Worm (Caenorhabditis elegans): ENCODE measurements around the gene Y32H12A.7.

Gene Y32H12A.7

ce11 chrIII:5367995-5368899 is 17.0 kb downstream of the Y32H12A.7 start, which contains the start of gene dhs-9 (continued):
- TF ChIP-seq nfya-1 (tag; optimal IDR thresholded peaks at IDR 0.05; ENCODE audit: insufficient read depth) (peak; percentile 10), aly-2 (tag; optimal IDR thresholded peaks at IDR 0.05) (no peak), ZK546.5 (tag; optimal IDR thresholded peaks at IDR 0.05) (no peak), nhr-28 (tag; optimal IDR thresholded peaks at IDR 0.05) (no peak), nhr-76 (tag; optimal IDR thresholded peaks at IDR 0.05) (no peak), nhr-77 (tag; optimal IDR thresholded peaks at IDR 0.05) (no peak), ceh-16 (tag; optimal IDR thresholded peaks at IDR 0.05) (no peak), pha-4 (tag; optimal IDR thresholded peaks at IDR 0.05) (peak; percentile 85), ztf-11 (tag; optimal IDR thresholded peaks at IDR 0.05) (no peak), elt-1 (tag; optimal IDR thresholded peaks at IDR 0.05) (no peak), mdl-1 (tag; optimal IDR thresholded peaks at IDR 0.05) (no peak), nhr-25 (tag; optimal IDR thresholded peaks at IDR 0.05) (no peak), nhr-12 (tag; optimal IDR thresholded peaks at IDR 0.05) (no peak), R02D3.7 (tag; optimal IDR thresholded peaks at IDR 0.05) (no peak), nhr-23 (tag; optimal IDR thresholded peaks at IDR 0.05) (no peak), elt-2 (tag; optimal IDR thresholded peaks at IDR 0.05) (peak; percentile 62), zag-1 (tag; optimal IDR thresholded peaks at IDR 0.05) (no peak), elt-3 (tag; optimal IDR thresholded peaks at IDR 0.05) (no peak), snpc-4 (tag; optimal IDR thresholded peaks at IDR 0.05) (peak; percentile 16), lin-15B (tag; optimal IDR thresholded peaks at IDR 0.05) (no peak), fkh-2 (tag; optimal IDR thresholded peaks at IDR 0.05) (no peak), tbx-2 (tag; optimal IDR thresholded peaks at IDR 0.05) (peak; percentile 35), lsy-12 (tag; optimal IDR thresholded peaks at IDR 0.05) (no peak)

- TF ChIP-seq hmg-11 (tag; optimal IDR thresholded peaks at IDR 0.05), result no peak
- no peak for TF ChIP-seq jun-1 (tag; optimal IDR thresholded peaks at IDR 0.05)
- TF ChIP-seq fkh-2 (tag; optimal IDR thresholded peaks at IDR 0.05), result no peak
- TF ChIP-seq pqm-1 (tag; optimal IDR thresholded peaks at IDR 0.05), result no peak
- no peak for TF ChIP-seq ceh-28 (tag; optimal IDR thresholded peaks at IDR 0.05)
- no peak for TF ChIP-seq lsy-12 (tag; optimal IDR thresholded peaks at IDR 0.05)
- TF ChIP-seq R02D3.7 (tag; optimal IDR thresholded peaks at IDR 0.05), result no peak
- TF ChIP-seq nhr-76 (tag; optimal IDR thresholded peaks at IDR 0.05), result no peak
- TF ChIP-seq elt-1 (tag; optimal IDR thresholded peaks at IDR 0.05), result no peak
- TF ChIP-seq ceh-16 (tag; optimal IDR thresholded peaks at IDR 0.05), result no peak
- no peak for TF ChIP-seq nhr-67 (tag; optimal IDR thresholded peaks at IDR 0.05)
Observed at ce11 chrIII:5361909-5362308, 23.3 kb downstream of the Y32H12A.7 start, which contains the start of gene Y32H12A.1. TSS of gene Y32H12A.1 (plus strand) at chrIII:5362209.

ce11 chrIII:5349250-5349649 is 36.0 kb downstream of the Y32H12A.7 start, which contains the start of gene thoc-5:
TSS of gene thoc-5 (minus strand) at chrIII:5349401.
- no peak for TF ChIP-seq mdl-1 (tag; optimal IDR thresholded peaks at IDR 0.05)
- no peak for TF ChIP-seq nhr-237 (tag; optimal IDR thresholded peaks at IDR 0.05)
- no peak for TF ChIP-seq sea-2 (GFP tag; optimal IDR thresholded peaks at IDR 0.05)
- no peak for TF ChIP-seq ztf-11 (tag; optimal IDR thresholded peaks at IDR 0.05)
- peak; percentile 80 for TF ChIP-seq pha-4 (tag; optimal IDR thresholded peaks at IDR 0.05)
- peak; percentile 86 for TF ChIP-seq lsy-12 (tag; optimal IDR thresholded peaks at IDR 0.05)
- TF ChIP-seq unc-39 (tag; optimal IDR thresholded peaks at IDR 0.05), result no peak
- TF ChIP-seq nhr-28 (tag; optimal IDR thresholded peaks at IDR 0.05), result no peak
- no peak for TF ChIP-seq ceh-9 (tag; optimal IDR thresholded peaks at IDR 0.05)
- no peak for TF ChIP-seq unc-62 (GFP tag; optimal IDR thresholded peaks at IDR 0.05)
- TF ChIP-seq skn-1 (tag; optimal IDR thresholded peaks at IDR 0.05), result no peak
- no peak for TF ChIP-seq egl-27 (tag; optimal IDR thresholded peaks at IDR 0.05)
- no peak for TF ChIP-seq fos-1 (tag; optimal IDR thresholded peaks at IDR 0.05)
- peak; percentile 37 for TF ChIP-seq ceh-82 (tag; optimal IDR thresholded peaks at IDR 0.05)
- TF ChIP-seq daf-12 (tag; optimal IDR thresholded peaks at IDR 0.05), result no peak
- no peak for TF ChIP-seq nhr-67 (tag; optimal IDR thresholded peaks at IDR 0.05)
- no peak for TF ChIP-seq nhr-12 (tag; optimal IDR thresholded peaks at IDR 0.05)
- no peak for TF ChIP-seq ztf-4 (tag; optimal IDR thresholded peaks at IDR 0.05)
- TF ChIP-seq egl-5 (tag; optimal IDR thresholded peaks at IDR 0.05), result peak; percentile 18
- TF ChIP-seq fkh-2 (tag; optimal IDR thresholded peaks at IDR 0.05), result no peak
- TF ChIP-seq nhr-11 (tag; optimal IDR thresholded peaks at IDR 0.05), result no peak
- TF ChIP-seq nhr-25 (tag; optimal IDR thresholded peaks at IDR 0.05), result peak; percentile 61
- peak; percentile 86 for TF ChIP-seq lin-15B (tag; optimal IDR thresholded peaks at IDR 0.05)
- TF ChIP-seq elt-3 (tag; optimal IDR thresholded peaks at IDR 0.05), result no peak
- TF ChIP-seq hmg-11 (tag; optimal IDR thresholded peaks at IDR 0.05), result peak; percentile 32
- TF ChIP-seq fkh-10 (GFP tag; optimal IDR thresholded peaks at IDR 0.05), result no peak
- peak; percentile 31 for TF ChIP-seq pqm-1 (tag; optimal IDR thresholded peaks at IDR 0.05)
- peak; percentile 74 for TF ChIP-seq snpc-4 (tag; optimal IDR thresholded peaks at IDR 0.05)
- no peak for TF ChIP-seq ama-1 (optimal IDR thresholded peaks at IDR 0.05)
- TF ChIP-seq R02D3.7 (tag; optimal IDR thresholded peaks at IDR 0.05), result peak; percentile 41
- TF ChIP-seq zag-1 (tag; optimal IDR thresholded peaks at IDR 0.05), result no peak
- peak; percentile 16 for TF ChIP-seq lin-39 (tag; optimal IDR thresholded peaks at IDR 0.05)
- no peak for TF ChIP-seq aly-2 (tag; optimal IDR thresholded peaks at IDR 0.05)
- TF ChIP-seq nhr-77 (tag; optimal IDR thresholded peaks at IDR 0.05), result no peak
- TF ChIP-seq elt-2 (tag; optimal IDR thresholded peaks at IDR 0.05), result peak; percentile 25
- TF ChIP-seq nfya-1 (tag; optimal IDR thresholded peaks at IDR 0.05; ENCODE audit: insufficient read depth), result peak; percentile 79
- TF ChIP-seq mml-1 (tag; optimal IDR thresholded peaks at IDR 0.05), result no peak
- peak; percentile 37 for TF ChIP-seq jun-1 (tag; optimal IDR thresholded peaks at IDR 0.05)

Data from whole organism, L3 larva.